Worm (Caenorhabditis elegans) whole organism, late embryonic: ENCODE measurements around the gene F14H12.7.

ENCODE experiments used
- C08G9.2 ChIP-seq: sonication (generic microtip); optimal IDR thresholded peaks from 2 replicates; lab custom pipeline; 2016; ENCODE audit warnings: mild to moderate bottlenecking, missing genetic modification characterization, moderate library complexity, missing compliant biosample characterization
- ama-1 ChIP-seq: fragments of 150-350 bp; optimal IDR thresholded peaks from 2 replicates; lab custom pipeline; 2014
- ceh-2 ChIP-seq: sonication (generic microtip); optimal IDR thresholded peaks from 2 replicates; lab custom pipeline; 2016; ENCODE audit warnings: missing genotype, missing genetic modification characterization, missing compliant biosample characterization
- ceh-24 ChIP-seq: sonication (generic microtip); optimal IDR thresholded peaks from 2 replicates; lab custom pipeline; 2016; ENCODE audit warnings: mild to moderate bottlenecking, missing genetic modification characterization, missing compliant biosample characterization
- che-1 ChIP-seq: sonication (generic microtip); optimal IDR thresholded peaks from 2 replicates; lab custom pipeline; 2016; ENCODE audit warnings: mild to moderate bottlenecking, missing genetic modification characterization, missing compliant biosample characterization
- elt-2 ChIP-seq: sonication (generic microtip); optimal IDR thresholded peaks from 2 replicates; lab custom pipeline; 2016; ENCODE audit warnings: missing genetic modification reagents, missing genetic modification characterization, missing compliant biosample characterization
- fkh-10 ChIP-seq: fragments of 150-350 bp; optimal IDR thresholded peaks from 2 replicates; lab custom pipeline; 2014; ENCODE audit warnings: missing biosample characterization, missing genetic modification reagents, missing genetic modification characterization
- nhr-11 ChIP-seq: fragments of 150-350 bp; optimal IDR thresholded peaks from 2 replicates; lab custom pipeline; 2014; ENCODE audit warnings: missing biosample characterization, missing genetic modification characterization
- odd-2 ChIP-seq: sonication (generic microtip); optimal IDR thresholded peaks from 2 replicates; lab custom pipeline; 2017; ENCODE audit warnings: antibody characterized with exemption, mild to moderate bottlenecking, missing genetic modification characterization, missing compliant biosample characterization
- pha-4 ChIP-seq: fragments of 150-350 bp; optimal IDR thresholded peaks from 2 replicates; lab custom pipeline; 2018; ENCODE audit warnings: missing biosample characterization, missing genetic modification reagents, missing genetic modification characterization
- tbx-2 ChIP-seq: sonication (generic microtip); optimal IDR thresholded peaks from 2 replicates; lab custom pipeline; 2016; ENCODE audit warnings: missing genetic modification characterization, missing compliant biosample characterization
- unc-86 ChIP-seq: sonication (generic microtip); optimal IDR thresholded peaks from 2 replicates; lab custom pipeline; 2016; ENCODE audit warnings: missing genetic modification characterization, missing compliant biosample characterization
- zip-5 ChIP-seq: sonication (generic microtip); optimal IDR thresholded peaks from 2 replicates; lab custom pipeline; 2016; ENCODE audit warnings: missing genetic modification characterization, missing compliant biosample characterization

- TF ChIP-seq fkh-10, result no peak
- TF ChIP-seq odd-2 (tag; lab: Kevin White, UChicago), result no peak
- no peak for TF ChIP-seq nhr-11 (tag; lab: Kevin White, UChicago)
- no peak for TF ChIP-seq ceh-24 (tag; lab: Kevin White, UChicago)
- TF ChIP-seq tbx-2 (tag; lab: Kevin White, UChicago), result no peak
- no peak for TF ChIP-seq elt-2 (tag; lab: Kevin White, UChicago)
- TF ChIP-seq unc-86 (tag; lab: Kevin White, UChicago), result no peak
- no peak for TF ChIP-seq pha-4 (tag; lab: Kevin White, UChicago)
- no peak for TF ChIP-seq zip-5 (tag; lab: Kevin White, UChicago)
- no peak for TF ChIP-seq che-1 (tag; lab: Kevin White, UChicago)
- no peak for TF ChIP-seq C08G9.2
- TF ChIP-seq ceh-2 (tag; lab: Kevin White, UChicago), result no peak
- no peak for TF ChIP-seq ama-1 (lab: Kevin White, UChicago)
Observed at ce11 chrX:4364877-4365276, 2.5 kb upstream of the F14H12.7 start, which contains the start of gene F14H12.8.
